Fruit fly (Drosophila melanogaster): ENCODE results near the gene CG32022.
A peak's percentile ranks its signal among the peaks of the same experiment; 100 is the strongest.

Gene CG32022

DNA sequence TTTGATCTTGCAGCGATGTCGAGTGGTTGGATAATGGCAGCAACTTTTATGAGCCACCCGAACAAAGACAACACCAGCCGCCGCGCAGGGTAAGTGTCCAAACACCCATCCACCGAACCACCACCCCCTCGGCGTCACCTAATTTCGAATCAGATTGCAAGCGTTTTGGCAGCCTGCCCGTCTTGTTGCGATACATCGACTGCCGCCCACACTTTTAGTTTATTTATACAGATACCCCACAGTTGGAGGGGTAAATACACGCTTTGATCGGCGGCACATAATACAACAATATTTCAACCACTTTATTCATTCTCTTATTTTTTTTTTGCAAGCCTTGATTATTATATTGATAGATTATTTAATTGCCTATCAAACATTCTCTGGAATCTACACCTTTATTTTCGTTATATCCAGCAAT lies 42.0 kb upstream of the CG32022 start (continued):
- TF ChIP-seq HLH3B (GFP tag; IDR thresholded peaks at IDR 0.05), result no peak
- no peak for TF ChIP-seq CG4404 (GFP tag; IDR thresholded peaks at IDR 0.05)
- no peak for TF ChIP-seq hkb (optimal IDR thresholded peaks at IDR 0.05)
- TF ChIP-seq hkb (GFP tag; IDR thresholded peaks at IDR 0.05), result 0 out of 2 replicates have a peak, but pooled peaks have one; percentile 28
- no peak for TF ChIP-seq sc (optimal IDR thresholded peaks at IDR 0.05)
- no peak for TF ChIP-seq sc (GFP tag; optimal IDR thresholded peaks at IDR 0.05)
- TF ChIP-seq CG13424 (tag; optimal IDR thresholded peaks at IDR 0.05), result peak; percentile 49
- TF ChIP-seq Adf1 (GFP tag; IDR thresholded peaks at IDR 0.05), result 0 out of 2 replicates have a peak, but pooled peaks have one; percentile 18
- TF ChIP-seq Hmr (GFP tag; optimal IDR thresholded peaks at IDR 0.05), result peak; percentile 42
- 0 out of 3 replicates have a peak, but pooled peaks have one; percentile 17 for TF ChIP-seq mld (GFP tag; IDR thresholded peaks at IDR 0.05; ENCODE audit: partially characterized antibody)
- TF ChIP-seq CG18599 (GFP tag; optimal IDR thresholded peaks at IDR 0.05), result peak; percentile 27
- peak; percentile 55 for TF ChIP-seq CG31441 (GFP tag; IDR thresholded peaks at IDR 0.05)
- peak; percentile 40 for TF ChIP-seq Rx (GFP tag; IDR thresholded peaks at IDR 0.05)
- TF ChIP-seq Dp (GFP tag; optimal IDR thresholded peaks at IDR 0.05), result no peak
- no peak for TF ChIP-seq br (optimal IDR thresholded peaks at IDR 0.05)
- TF ChIP-seq repo (GFP tag; optimal IDR thresholded peaks at IDR 0.05), result no peak
- no peak for TF ChIP-seq CkIIα-i1 (GFP tag; IDR thresholded peaks at IDR 0.05)
- TF ChIP-seq Side (GFP tag; optimal IDR thresholded peaks at IDR 0.05), result no peak
- TF ChIP-seq CG4424 (GFP tag; optimal IDR thresholded peaks at IDR 0.05), result no peak
- no peak for TF ChIP-seq ash1 (GFP tag; optimal IDR thresholded peaks at IDR 0.05)
- TF ChIP-seq Atf6 (GFP tag; IDR thresholded peaks at IDR 0.05), result peak; percentile 65; the same call in 1 of the 2 replicates
- TF ChIP-seq CTCF (GFP tag; optimal IDR thresholded peaks at IDR 0.05), result no peak
- no peak for TF ChIP-seq HLHmδ (GFP tag; optimal IDR thresholded peaks at IDR 0.05)
- no peak for TF ChIP-seq Sry-δ (GFP tag; optimal IDR thresholded peaks at IDR 0.05)
- no peak for TF ChIP-seq vfl (GFP tag; optimal IDR thresholded peaks at IDR 0.05)
- TF ChIP-seq CG1233 (GFP tag; optimal IDR thresholded peaks at IDR 0.05), result no peak
- TF ChIP-seq gsb (GFP tag; IDR thresholded peaks at IDR 0.05), result peak; percentile 54; the same call in 1 of the 2 replicates
- TF ChIP-seq CG6175 (GFP tag; IDR thresholded peaks at IDR 0.05), result peak; percentile 56; the same call in 1 of the 3 replicates
- TF ChIP-seq CG15696 (tag; optimal IDR thresholded peaks at IDR 0.05), result no peak
- no peak for TF ChIP-seq wek (GFP tag; optimal IDR thresholded peaks at IDR 0.05)
- peak; percentile 62 for TF ChIP-seq H2.0 (GFP tag; IDR thresholded peaks at IDR 0.05)
- no peak for TF ChIP-seq CG3065 (GFP tag; optimal IDR thresholded peaks at IDR 0.05)
- TF ChIP-seq Nf-YA (GFP tag; IDR thresholded peaks at IDR 0.05), result no peak
- TF ChIP-seq emc (GFP tag; optimal IDR thresholded peaks at IDR 0.05), result no peak
- TF ChIP-seq zf30C (GFP tag; optimal IDR thresholded peaks at IDR 0.05), result no peak
- peak; percentile 51; the same call in 1 of the 2 replicates for TF ChIP-seq CG3847 (GFP tag; IDR thresholded peaks at IDR 0.05)
- no peak for TF ChIP-seq CG31388 (GFP tag; optimal IDR thresholded peaks at IDR 0.05)
- no peak for TF ChIP-seq gce (GFP tag; IDR thresholded peaks at IDR 0.05)
- no peak for TF ChIP-seq tap (tag; optimal IDR thresholded peaks at IDR 0.05)
- TF ChIP-seq Atf3 (GFP tag; optimal IDR thresholded peaks at IDR 0.05), result no peak
- TF ChIP-seq ems (GFP tag; optimal IDR thresholded peaks at IDR 0.05), result no peak
- TF ChIP-seq ac (GFP tag; optimal IDR thresholded peaks at IDR 0.05), result no peak
- no peak for TF ChIP-seq CG5180 (GFP tag; optimal IDR thresholded peaks at IDR 0.05)
- peak; percentile 75 for TF ChIP-seq dysf (GFP tag; IDR thresholded peaks at IDR 0.05)
- TF ChIP-seq B-H2 (GFP tag; optimal IDR thresholded peaks at IDR 0.05), result no peak
- peak; percentile 46; the same call in 1 of the 2 replicates for TF ChIP-seq sob (GFP tag; IDR thresholded peaks at IDR 0.05)
- TF ChIP-seq CG8290 (GFP tag; optimal IDR thresholded peaks at IDR 0.05), result no peak
- peak in 1 of 2 experiments; percentile 31 for TF ChIP-seq CG8290 (tag; optimal IDR thresholded peaks at IDR 0.05)
- TF ChIP-seq lmd (GFP tag; IDR thresholded peaks at IDR 0.05), result peak; percentile 66
- TF ChIP-seq CG4282 (GFP tag; optimal IDR thresholded peaks at IDR 0.05), result no peak
- peak; percentile 56 for TF ChIP-seq CG13287 (GFP tag; IDR thresholded peaks at IDR 0.05; ENCODE audit: partially characterized antibody)
- TF ChIP-seq MBD-R2 (GFP tag; IDR thresholded peaks at IDR 0.05), result peak; percentile 20; the same call in 1 of the 2 replicates
- TF ChIP-seq bbx (GFP tag; IDR thresholded peaks at IDR 0.05; ENCODE audit: partially characterized antibody), result no peak
- TF ChIP-seq peb (GFP tag; IDR thresholded peaks at IDR 0.05), result no peak
